Fruit fly (Drosophila melanogaster) whole organism, wandering third instar larva: ENCODE data around the gene CG32075.

Experiments
- Abd-B ChIP-seq: fragments of >200 bp; optimal IDR thresholded peaks from 2 replicates; lab custom pipeline; 2017; ENCODE audit warnings: missing biosample characterization, missing genetic modification characterization
- CrebA ChIP-seq: fragments of 200-800 bp; sonication (Bioruptor generic); optimal IDR thresholded peaks from 2 replicates; lab custom pipeline; 2016; ENCODE audit warnings: missing biosample characterization, mild to moderate bottlenecking, missing genetic modification characterization, borderline replicate concordance
- Dif ChIP-seq: fragments of 200-275, 200-300 bp; sonication (Bioruptor generic); optimal IDR thresholded peaks from 2 replicates; lab custom pipeline; 2018; ENCODE audit warnings: missing biosample characterization, missing genetic modification characterization; ENCODE audit not compliant: partially characterized antibody
- Hr83 ChIP-seq: fragments of 200-300 bp; sonication (Bioruptor generic); optimal IDR thresholded peaks from 2 replicates; lab custom pipeline; 2016; ENCODE audit warnings: missing biosample characterization, mild to moderate bottlenecking, missing genetic modification characterization, moderate library complexity; ENCODE audit not compliant: poor library complexity, severe bottlenecking
- Jra ChIP-seq: sonication (Bioruptor generic); optimal IDR thresholded peaks from 2 replicates; lab custom pipeline; 2016; ENCODE audit warnings: missing biosample characterization, missing genetic modification characterization
- Sp1 ChIP-seq: fragments of 200-800 bp; sonication (Bioruptor generic); optimal IDR thresholded peaks from 3 replicates; lab custom pipeline; 2019; ENCODE audit warnings: missing biosample characterization, mild to moderate bottlenecking, missing genetic modification characterization, moderate library complexity
- Vsx2 ChIP-seq: fragments of 200-300, 225-300 bp; sonication (Bioruptor generic); optimal IDR thresholded peaks from 2 replicates; lab custom pipeline; 2018; ENCODE audit warnings: missing biosample characterization, missing genetic modification characterization; ENCODE audit not compliant: partially characterized antibody
- h ChIP-seq: fragments of 200-800 bp; sonication (Bioruptor generic); optimal IDR thresholded peaks from 3 replicates; lab custom pipeline; 2016; ENCODE audit warnings: missing biosample characterization, mild to moderate bottlenecking, missing genetic modification characterization
- lola ChIP-seq: fragments of >200 bp; optimal IDR thresholded peaks from 2 replicates; lab custom pipeline; 2017; ENCODE audit warnings: missing biosample characterization, missing genetic modification characterization
- sage ChIP-seq: fragments of 200-800 bp; sonication (Bioruptor generic); optimal IDR thresholded peaks from 2 replicates; lab custom pipeline; 2016; ENCODE audit warnings: missing biosample characterization, mild to moderate bottlenecking, missing genetic modification characterization
- tai ChIP-seq: sonication (Bioruptor generic); optimal IDR thresholded peaks from 2 replicates; lab custom pipeline; 2016; ENCODE audit warnings: missing biosample characterization, missing genetic modification characterization

dm6 chr3L:11041193-11041592 is 23.5 kb downstream of the CG32075 start:
- TF ChIP-seq tai (GFP tag; lab: Kevin White, UChicago) (no peak), Jra (GFP tag; lab: Kevin White, UChicago) (no peak), h (GFP tag; lab: Kevin White, UChicago) (no peak), Hr83 (GFP tag; lab: Kevin White, UChicago) (no peak), sage (no peak), Dif (no peak), CrebA (GFP tag; lab: Kevin White, UChicago) (no peak), lola (GFP tag; lab: Kevin White, UChicago) (no peak), Abd-B (no peak), Sp1 (GFP tag; lab: Kevin White, UChicago) (no peak), Vsx2 (GFP tag; lab: Kevin White, UChicago) (no peak)
